Fruit fly (Drosophila melanogaster) whole organism, embryonic: Measurements from ENCODE around the gene Sec24CD.

Experiments used
- Aef1 ChIP-seq: fragments of 200-800 bp; sonication (Bioruptor generic); IDR thresholded peaks from 3 replicates; pipeline ENCODE4 v1.3.6; 2022; ENCODE audit warnings: missing biosample characterization, missing genetic modification characterization
- Atf-2 ChIP-seq: fragments of 200-800 bp; sonication (Bioruptor generic); optimal IDR thresholded peaks from 2 replicates; lab custom pipeline; 2016; ENCODE audit warnings: missing biosample characterization, missing genetic modification characterization
- Atf3 ChIP-seq: fragments of 200-800 bp; sonication (Bioruptor generic); optimal IDR thresholded peaks from 3 replicates; lab custom pipeline; 2016; ENCODE audit warnings: missing biosample characterization, missing genetic modification characterization
- BEAF-32 ChIP-seq: fragments of 200-800 bp; sonication (Bioruptor generic); optimal IDR thresholded peaks from 3 replicates; lab custom pipeline; 2017; ENCODE audit warnings: missing biosample characterization, missing genetic modification characterization, mild to moderate bottlenecking, moderate library complexity, missing genetic modification reagents
- Blimp-1 ChIP-seq: fragments of 200-800 bp; sonication (Bioruptor generic); optimal IDR thresholded peaks from 3 replicates; lab custom pipeline; 2018; ENCODE audit warnings: missing biosample characterization, missing genetic modification characterization, mild to moderate bottlenecking, moderate library complexity, missing genetic modification reagents
- CG10274 ChIP-seq: fragments of 200-800 bp; sonication (Bioruptor generic); optimal IDR thresholded peaks from 3 replicates; lab custom pipeline; 2017; ENCODE audit warnings: missing biosample characterization, mild to moderate bottlenecking, missing genetic modification characterization
- CG11695 ChIP-seq: fragments of 200-800 bp; sonication (Bioruptor generic); IDR thresholded peaks from 3 replicates; pipeline ENCODE4 v1.3.6; 2022; ENCODE audit warnings: missing biosample characterization, missing genetic modification characterization
- CG13123 ChIP-seq: fragments of 200-800 bp; sonication (Bioruptor generic); optimal IDR thresholded peaks from 2 replicates; lab custom pipeline; 2016; ENCODE audit warnings: missing biosample characterization, missing genetic modification characterization
- CG14667 ChIP-seq: fragments of 200-800 bp; sonication (Bioruptor generic); IDR thresholded peaks from 2 replicates; pipeline ENCODE4 v1.3.6; 2022; ENCODE audit warnings: missing biosample characterization, missing genetic modification characterization
- CG15696 ChIP-seq: fragments of 200-800 bp; sonication (Bioruptor generic); optimal IDR thresholded peaks from 2 replicates; lab custom pipeline; 2019; ENCODE audit warnings: missing biosample characterization, mild to moderate bottlenecking, missing genetic modification characterization, moderate library complexity
- CG1647 ChIP-seq: fragments of 200-800 bp; sonication (Bioruptor generic); optimal IDR thresholded peaks from 3 replicates; lab custom pipeline; 2016; ENCODE audit warnings: missing biosample characterization, missing genetic modification characterization
- CG17568 ChIP-seq: fragments of 200-800 bp; sonication (Bioruptor generic); optimal IDR thresholded peaks from 2 replicates; lab custom pipeline; 2018; ENCODE audit warnings: missing biosample characterization, mild to moderate bottlenecking, missing genetic modification characterization, moderate library complexity
- CG17912 ChIP-seq: fragments of 200-800 bp; sonication (Bioruptor generic); optimal IDR thresholded peaks from 2 replicates; lab custom pipeline; 2018; ENCODE audit warnings: missing biosample characterization, mild to moderate bottlenecking, missing genetic modification characterization
- CG18619 ChIP-seq: fragments of 200-800 bp; sonication (Bioruptor generic); optimal IDR thresholded peaks from 3 replicates; lab custom pipeline; 2017; ENCODE audit warnings: missing biosample characterization, mild to moderate bottlenecking, missing genetic modification characterization
- CG2678 ChIP-seq: fragments of 200-800 bp; sonication (Bioruptor generic); optimal IDR thresholded peaks from 3 replicates; lab custom pipeline; 2019; ENCODE audit warnings: missing biosample characterization, mild to moderate bottlenecking, missing genetic modification characterization, moderate library complexity
- CG30431 ChIP-seq: fragments of 200-800 bp; sonication (Bioruptor generic); optimal IDR thresholded peaks from 2 replicates; lab custom pipeline; 2017; ENCODE audit warnings: missing biosample characterization, missing genetic modification characterization
- CG3065 ChIP-seq: fragments of 200-800 bp; sonication (Bioruptor generic); optimal IDR thresholded peaks from 2 replicates; lab custom pipeline; 2016; ENCODE audit warnings: missing biosample characterization, missing genetic modification characterization
- CG4282 ChIP-seq: fragments of 200-800 bp; sonication (Bioruptor generic); optimal IDR thresholded peaks from 2 replicates; lab custom pipeline; 2016; ENCODE audit warnings: missing biosample characterization, missing genetic modification characterization
- CG7271 ChIP-seq: fragments of 200-800 bp; sonication (Bioruptor generic); optimal IDR thresholded peaks from 2 replicates; lab custom pipeline; 2018; ENCODE audit warnings: missing biosample characterization, mild to moderate bottlenecking, missing genetic modification characterization, moderate library complexity
- CG7357 ChIP-seq: fragments of 200-800 bp; sonication (Bioruptor generic); IDR thresholded peaks from 3 replicates; pipeline ENCODE4 v1.3.6; 2022; ENCODE audit warnings: missing biosample characterization, missing genetic modification characterization
- CG7372 ChIP-seq: fragments of 200-800 bp; sonication (Bioruptor generic); IDR thresholded peaks from 2 replicates; pipeline ENCODE4 v1.3.6; 2022; ENCODE audit warnings: missing biosample characterization, missing genetic modification characterization
- CG7928 ChIP-seq: fragments of 200-800 bp; sonication (Bioruptor generic); optimal IDR thresholded peaks from 2 replicates; lab custom pipeline; 2017; ENCODE audit warnings: missing biosample characterization, mild to moderate bottlenecking, missing genetic modification characterization
- CG8089 ChIP-seq: fragments of 200-800 bp; sonication (Bioruptor generic); optimal IDR thresholded peaks from 3 replicates; lab custom pipeline; 2016; ENCODE audit warnings: missing biosample characterization, missing genetic modification characterization
- CG8388 ChIP-seq: fragments of 200-800 bp; sonication (Bioruptor generic); optimal IDR thresholded peaks from 2 replicates; lab custom pipeline; 2019; ENCODE audit warnings: missing biosample characterization, mild to moderate bottlenecking, missing genetic modification characterization, moderate library complexity
- CG8478 ChIP-seq: fragments of >200 bp; optimal IDR thresholded peaks from 2 replicates; lab custom pipeline; 2018
- CG9727 ChIP-seq: fragments of 200-800 bp; sonication (Bioruptor generic); optimal IDR thresholded peaks from 3 replicates; lab custom pipeline; 2017; ENCODE audit warnings: missing biosample characterization, mild to moderate bottlenecking, missing genetic modification characterization
- CHES-1-like ChIP-seq: fragments of 200-800 bp; sonication (Bioruptor generic); optimal IDR thresholded peaks from 2 replicates; lab custom pipeline; 2016; ENCODE audit warnings: missing biosample characterization, missing genetic modification characterization
- D ChIP-seq, 2 experiments: fragments of 200-800 bp in 1 of 2; fragments of >200 bp in 1 of 2; sonication (Bioruptor generic) in 1 of 2; optimal IDR thresholded peaks; 2 replicates in 1 of 2; 3 replicates in 1 of 2; lab custom pipeline; 2017; ENCODE audit warnings: mild to moderate bottlenecking in 1 of 2, missing biosample characterization in 1 of 2, missing genetic modification characterization in 1 of 2, missing genetic modification reagents in 1 of 2
- Dek ChIP-seq: fragments of 200-800 bp; sonication (Bioruptor generic); optimal IDR thresholded peaks from 3 replicates; lab custom pipeline; 2019; ENCODE audit warnings: missing biosample characterization, mild to moderate bottlenecking, missing genetic modification characterization, moderate library complexity
- Dp ChIP-seq: fragments of 200-800 bp; sonication (Bioruptor generic); optimal IDR thresholded peaks from 2 replicates; lab custom pipeline; 2018; ENCODE audit warnings: missing biosample characterization, mild to moderate bottlenecking, missing genetic modification characterization, moderate library complexity
- Ets65A ChIP-seq: fragments of 200-800 bp; sonication (Bioruptor generic); peaks from one replicate; lab custom pipeline; 2016; ENCODE audit warnings: missing biosample characterization, missing genetic modification characterization
- HmgD ChIP-seq: fragments of 200-800 bp; sonication (Bioruptor generic); optimal IDR thresholded peaks from 3 replicates; lab custom pipeline; 2016; ENCODE audit warnings: missing biosample characterization, missing genetic modification characterization
- NK7.1 ChIP-seq: fragments of 200-800 bp; sonication (Bioruptor generic); optimal IDR thresholded peaks from 3 replicates; lab custom pipeline; 2016; ENCODE audit warnings: missing biosample characterization, missing genetic modification characterization
- Neu2 ChIP-seq: fragments of 200-800 bp; sonication (Bioruptor generic); optimal IDR thresholded peaks from 3 replicates; lab custom pipeline; 2016; ENCODE audit warnings: missing biosample characterization, missing genetic modification characterization, borderline replicate concordance
- Side ChIP-seq: fragments of 200-800 bp; sonication (Bioruptor generic); optimal IDR thresholded peaks from 2 replicates; lab custom pipeline; 2016; ENCODE audit warnings: missing biosample characterization, missing genetic modification characterization
- al ChIP-seq: fragments of 200-800 bp; sonication (Bioruptor generic); IDR thresholded peaks from 2 replicates; pipeline ENCODE4 v1.3.6; 2022; ENCODE audit warnings: missing biosample characterization, missing genetic modification characterization
- crp ChIP-seq, 2 experiments: fragments of 200-800 bp; sonication (Bioruptor generic); optimal IDR thresholded peaks; 2 replicates in 1 of 2; 3 replicates in 1 of 2; lab custom pipeline; 2017; ENCODE audit warnings: missing biosample characterization in 2 of 2, missing genetic modification characterization in 2 of 2, mild to moderate bottlenecking in 1 of 2, moderate library complexity in 1 of 2
- ems ChIP-seq: fragments of 200-800 bp; sonication (Bioruptor generic); optimal IDR thresholded peaks from 3 replicates; lab custom pipeline; 2016; ENCODE audit warnings: missing biosample characterization, missing genetic modification characterization
- en ChIP-seq: fragments of 200-800 bp; sonication (Bioruptor generic); optimal IDR thresholded peaks from 2 replicates; lab custom pipeline; 2016; ENCODE audit warnings: missing biosample characterization, missing genetic modification characterization
- ken ChIP-seq: fragments of 200-800 bp; sonication (Bioruptor generic); IDR thresholded peaks from 3 replicates; pipeline ENCODE4 v1.3.6; 2022; ENCODE audit warnings: missing biosample characterization, missing genetic modification characterization
- otp ChIP-seq: fragments of 200-800 bp; sonication (Bioruptor generic); IDR thresholded peaks from 3 replicates; pipeline ENCODE4, ENCODE4 v1.3.6; 2022; ENCODE audit warnings: missing biosample characterization, missing genetic modification characterization
- pan ChIP-seq, 4 experiments: fragments of >200 bp in 3 of 4; fragments of 200-800 bp in 1 of 4; sonication (Bioruptor generic) in 1 of 4; optimal IDR thresholded peaks in 3 of 4; IDR thresholded peaks in 1 of 4; 2 replicates each; pipeline versions ENCODE4 v1.3.6 to Lab custom; 2017 to 2022; ENCODE audit warnings: missing biosample characterization in 2 of 4, missing genetic modification characterization in 2 of 4, mixed read lengths in 1 of 4
- peb ChIP-seq: fragments of 200-800 bp; sonication (Bioruptor generic); IDR thresholded peaks from 2 replicates; pipeline ENCODE4 v1.3.6; 2022; ENCODE audit warnings: missing biosample characterization, missing genetic modification characterization
- salm ChIP-seq: fragments of 200-800 bp; sonication (Bioruptor generic); optimal IDR thresholded peaks from 2 replicates; lab custom pipeline; 2018; ENCODE audit warnings: missing biosample characterization, mild to moderate bottlenecking, missing genetic modification characterization
- shn ChIP-seq: fragments of 200-800 bp; sonication (Bioruptor generic); optimal IDR thresholded peaks from 3 replicates; lab custom pipeline; 2016; ENCODE audit warnings: missing biosample characterization, missing genetic modification characterization
- trem ChIP-seq: fragments of 200-800 bp; optimal IDR thresholded peaks from 3 replicates; lab custom pipeline; 2019; ENCODE audit warnings: missing biosample characterization, mild to moderate bottlenecking, missing genetic modification characterization, moderate library complexity
- tx ChIP-seq: fragments of 200-800 bp; sonication (Bioruptor generic); optimal IDR thresholded peaks from 2 replicates; lab custom pipeline; 2016; ENCODE audit warnings: missing biosample characterization, missing genetic modification characterization
- vfl ChIP-seq: fragments of 200-800 bp; sonication (Bioruptor generic); optimal IDR thresholded peaks from 2 replicates; lab custom pipeline; 2016; ENCODE audit warnings: missing biosample characterization, missing genetic modification characterization
- zen ChIP-seq: fragments of 200-800 bp; sonication (Bioruptor generic); optimal IDR thresholded peaks from 3 replicates; lab custom pipeline; 2018; ENCODE audit warnings: missing biosample characterization, mild to moderate bottlenecking, missing genetic modification characterization, moderate library complexity

Gene Sec24CD

dm6 chr2L:2182735-2183340, 53.8 kb downstream of the Sec24CD start (continued):
- TF ChIP-seq Neu2 (GFP tag; lab: Kevin White, UChicago) (peak; percentile 14), CG2678 (tag; lab: Kevin White, UChicago) (peak; percentile 40), Aef1 (no peak), CG15696 (tag; lab: Kevin White, UChicago) (peak; percentile 96), Ets65A (peak; percentile 95), peb (GFP tag; lab: Robert Waterston, UW) (0 out of 2 replicates have a peak, but pooled peaks have one; percentile 25), CG4282 (GFP tag; lab: Kevin White, UChicago) (no peak), CHES-1-like (GFP tag; lab: Kevin White, UChicago) (peak; percentile 67), CG1647 (peak; percentile 27), CG30431 (GFP tag; lab: Kevin White, UChicago) (peak; percentile 85), CG17912 (GFP tag; lab: Kevin White, UChicago) (no peak), pan (optimal IDR thresholded peaks at IDR 0.05; lab: Kevin White, UChicago) (no peak), pan (GFP tag; optimal IDR thresholded peaks at IDR 0.05 in 1 of 2, IDR thresholded peaks at IDR 0.05 in 1 of 2) (peak in 1 of 2 experiments; percentile 16), tx (GFP tag; lab: Kevin White, UChicago) (peak; percentile 37), ems (no peak), CG14667 (GFP tag; lab: Robert Waterston, UW) (peak; percentile 60), HmgD (GFP tag; lab: Kevin White, UChicago) (peak; percentile 27), CG3065 (peak; percentile 39), Side (GFP tag; lab: Kevin White, UChicago) (peak; percentile 73), Dp (GFP tag; lab: Kevin White, UChicago) (no peak), CG18619 (GFP tag; lab: Kevin White, UChicago) (peak; percentile 25), CG13123 (no peak), ken (0 out of 3 replicates have a peak, but pooled peaks have one; percentile 36), CG10274 (no peak), CG8089 (GFP tag; lab: Kevin White, UChicago) (peak; percentile 70), BEAF-32 (no peak), zen (peak; percentile 79), crp (GFP tag; optimal IDR thresholded peaks at IDR 0.05; lab: Kevin White, UChicago) (peak in 1 of 2 experiments; percentile 18), CG7357 (GFP tag; lab: Robert Waterston, UW) (peak; percentile 42; the same call in 1 of the 3 replicates), D (optimal IDR thresholded peaks at IDR 0.05; lab: Kevin White, UChicago) (no peak), D (GFP tag; optimal IDR thresholded peaks at IDR 0.05; lab: Kevin White, UChicago) (peak; percentile 67), CG9727 (GFP tag; lab: Kevin White, UChicago) (peak; percentile 92), CG11695 (GFP tag; lab: Robert Waterston, UW) (peak; percentile 56; the same call in 2 of the 3 replicates), otp (peak; percentile 86), NK7.1 (peak; percentile 31), vfl (GFP tag; lab: Kevin White, UChicago) (no peak), Blimp-1 (GFP tag; lab: Kevin White, UChicago) (peak; percentile 33), Atf-2 (peak; percentile 56), Dek (no peak), CG8388 (peak; percentile 54), trem (tag; lab: Kevin White, UChicago) (peak; percentile 81), salm (tag; lab: Kevin White, UChicago) (no peak), CG7928 (GFP tag; lab: Kevin White, UChicago) (no peak), al (GFP tag; lab: Robert Waterston, UW) (no peak), CG17568 (GFP tag; lab: Kevin White, UChicago) (peak; percentile 40), CG8478 (lab: Kevin White, UChicago) (no peak), Atf3 (GFP tag; lab: Kevin White, UChicago) (peak; percentile 73), en (GFP tag; lab: Kevin White, UChicago) (peak; percentile 9), CG7372 (no peak), CG7271 (tag; lab: Kevin White, UChicago) (no peak), shn (peak; percentile 39)
